Fruit fly (Drosophila melanogaster) S2 (cell line): Measurements from ENCODE around the gene Pi3K68D.

Experiments used
- CG8478 ChIP-seq: fragments of >200 bp; optimal IDR thresholded peaks from 2 replicates; lab custom pipeline; 2018
- CTCF ChIP-seq, 2 experiments: fragments of >200 bp; optimal IDR thresholded peaks; 2 replicates each; lab custom pipeline; 2018

The Pi3K68D gene

dm6 chr3L:11764930-11765329 lies 24.9 kb downstream of the Pi3K68D start:
- no peak for TF ChIP-seq CG8478
- no peak for TF ChIP-seq CTCF (optimal IDR thresholded peaks at IDR 0.05; lab: Kevin White, UChicago)

- TF ChIP-seq CG8478 = no peak
- TF ChIP-seq CTCF (optimal IDR thresholded peaks at IDR 0.05; lab: Kevin White, UChicago) = no peak
Measured at dm6 chr3L:11751005-11751404, 38.8 kb downstream of the Pi3K68D start, which contains the start of gene Gr68a. Gene Gr68a, plus strand, starts transcription at chr3L:11751305.

dm6 chr3L:11731841-11732240 lies 58.0 kb downstream of the Pi3K68D start, which contains the start of gene CG32087:
Gene CG32087, plus strand, starts transcription at chr3L:11732141.
- TF ChIP-seq CG8478 (no peak), CTCF (optimal IDR thresholded peaks at IDR 0.05; lab: Kevin White, UChicago) (no peak)

dm6 chr3L:11728147-11728546 lies 61.7 kb downstream of the Pi3K68D start, which contains the start of gene sunn:
Gene sunn, plus strand, starts transcription at chr3L:11728348.
- no peak for TF ChIP-seq CTCF (optimal IDR thresholded peaks at IDR 0.05; lab: Kevin White, UChicago)
- no peak for TF ChIP-seq CG8478
